Fruit fly (Drosophila melanogaster) whole organism, embryonic: Measurements from ENCODE around the gene fan.

Experiments
- ATbp ChIP-seq: fragments of 200-800 bp; sonication (Bioruptor generic); optimal IDR thresholded peaks from 2 replicates; lab custom pipeline; 2017; ENCODE audit warnings: missing biosample characterization, mild to moderate bottlenecking, missing genetic modification characterization, missing genetic modification reagents
- Antp ChIP-seq: fragments of 200-800 bp; sonication (Bioruptor generic); optimal IDR thresholded peaks from 3 replicates; lab custom pipeline; 2016; ENCODE audit warnings: missing biosample characterization, missing genetic modification characterization
- Blimp-1 ChIP-seq: fragments of 200-800 bp; sonication (Bioruptor generic); optimal IDR thresholded peaks from 3 replicates; lab custom pipeline; 2018; ENCODE audit warnings: missing biosample characterization, missing genetic modification characterization, mild to moderate bottlenecking, moderate library complexity, missing genetic modification reagents
- CG10147 ChIP-seq: fragments of 200-800 bp; sonication (Bioruptor generic); optimal IDR thresholded peaks from 2 replicates; lab custom pipeline; 2019; ENCODE audit warnings: missing biosample characterization, mild to moderate bottlenecking, missing genetic modification characterization, moderate library complexity
- CG1024 ChIP-seq: fragments of 200-800 bp; sonication (Bioruptor generic); IDR thresholded peaks from 2 replicates; pipeline ENCODE4 v1.3.6; 2022; ENCODE audit warnings: missing biosample characterization, missing genetic modification characterization
- CG11085 ChIP-seq: fragments of 200-800 bp; sonication (Bioruptor generic); IDR thresholded peaks from 2 replicates; pipeline ENCODE4 v1.3.6; 2022; ENCODE audit warnings: missing biosample characterization, missing genetic modification characterization
- CG1233 ChIP-seq: fragments of 200-800 bp; sonication (Bioruptor generic); optimal IDR thresholded peaks from 4 replicates; lab custom pipeline; 2018; ENCODE audit warnings: missing biosample characterization, mild to moderate bottlenecking, missing genetic modification characterization
- CG13287 ChIP-seq: fragments of 200-800 bp; sonication (Bioruptor generic); IDR thresholded peaks from 2 replicates; pipeline ENCODE4 v1.3.6; 2022; ENCODE audit warnings: missing biosample characterization, missing genetic modification characterization; ENCODE audit not compliant: partially characterized antibody
- CG13424 ChIP-seq: fragments of 200-800 bp; sonication (Bioruptor generic); optimal IDR thresholded peaks from 2 replicates; lab custom pipeline; 2019; ENCODE audit warnings: missing biosample characterization, mild to moderate bottlenecking, missing genetic modification characterization, moderate library complexity
- CG15514 ChIP-seq: fragments of 200-800 bp; sonication (Bioruptor generic); optimal IDR thresholded peaks from 3 replicates; lab custom pipeline; 2017; ENCODE audit warnings: missing biosample characterization, missing genetic modification characterization, mild to moderate bottlenecking, moderate library complexity, missing genetic modification reagents
- CG17612 ChIP-seq: fragments of 200-800 bp; sonication (Bioruptor generic); IDR thresholded peaks from 2 replicates; pipeline ENCODE4 v1.3.6; 2022; ENCODE audit warnings: missing biosample characterization, missing genetic modification characterization
- CG2116 ChIP-seq: fragments of 200-800 bp; sonication (Bioruptor generic); optimal IDR thresholded peaks from 3 replicates; lab custom pipeline; 2018; ENCODE audit warnings: missing biosample characterization, mild to moderate bottlenecking, missing genetic modification characterization
- CG2678 ChIP-seq: fragments of 200-800 bp; sonication (Bioruptor generic); optimal IDR thresholded peaks from 3 replicates; lab custom pipeline; 2019; ENCODE audit warnings: missing biosample characterization, mild to moderate bottlenecking, missing genetic modification characterization, moderate library complexity
- CG31388 ChIP-seq: fragments of 200-800 bp; sonication (Bioruptor generic); optimal IDR thresholded peaks from 2 replicates; lab custom pipeline; 2016; ENCODE audit warnings: missing biosample characterization, missing genetic modification characterization
- CG31441 ChIP-seq: fragments of 200-800 bp; sonication (Bioruptor generic); IDR thresholded peaks from 2 replicates; pipeline ENCODE4 v1.3.6; 2022; ENCODE audit warnings: missing biosample characterization, missing genetic modification characterization
- CG34376 ChIP-seq: fragments of 200-800 bp; sonication (Bioruptor generic); optimal IDR thresholded peaks from 2 replicates; lab custom pipeline; 2018; ENCODE audit warnings: missing biosample characterization, mild to moderate bottlenecking, missing genetic modification characterization
- CG4328 ChIP-seq: fragments of 200-800 bp; sonication (Bioruptor generic); optimal IDR thresholded peaks from 3 replicates; lab custom pipeline; 2017; ENCODE audit warnings: missing biosample characterization, missing genetic modification reagents, missing genetic modification characterization
- CG5953 ChIP-seq: fragments of 200-800 bp; sonication (Bioruptor generic); IDR thresholded peaks from 2 replicates; pipeline ENCODE4 v1.3.6; 2022; ENCODE audit warnings: missing biosample characterization, missing genetic modification characterization
- CG6254 ChIP-seq: fragments of 200-800 bp; sonication (Bioruptor generic); optimal IDR thresholded peaks from 3 replicates; lab custom pipeline; 2017; ENCODE audit warnings: mild to moderate bottlenecking, missing biosample characterization, missing genetic modification reagents, missing genetic modification characterization
- CG6854 ChIP-seq: fragments of 200-800 bp; sonication (Bioruptor generic); optimal IDR thresholded peaks from 3 replicates; lab custom pipeline; 2017; ENCODE audit warnings: missing biosample characterization, mild to moderate bottlenecking, missing genetic modification characterization
- Dbx ChIP-seq: fragments of 200-800 bp; sonication (Bioruptor generic); IDR thresholded peaks from 3 replicates; pipeline ENCODE4 v1.3.6; 2022; ENCODE audit warnings: missing biosample characterization, missing genetic modification characterization
- Dref ChIP-seq: fragments of 200-800 bp; sonication (Bioruptor generic); IDR thresholded peaks from 2 replicates; pipeline ENCODE4 v1.3.6; 2022; ENCODE audit warnings: missing biosample characterization, missing genetic modification characterization
- E2f2 ChIP-seq: fragments of 200-800 bp; sonication (Bioruptor generic); IDR thresholded peaks from 2 replicates; pipeline ENCODE4 v1.3.6; 2022; ENCODE audit warnings: missing biosample characterization, missing genetic modification characterization
- Jarid2 ChIP-seq: fragments of 200-800 bp; sonication (Bioruptor generic); optimal IDR thresholded peaks from 3 replicates; lab custom pipeline; 2017; ENCODE audit warnings: mild to moderate bottlenecking, missing biosample characterization, missing genetic modification reagents, missing genetic modification characterization
- MTF-1 ChIP-seq: fragments of 200-800 bp; sonication (Bioruptor generic); optimal IDR thresholded peaks from 2 replicates; lab custom pipeline; 2018; ENCODE audit warnings: missing biosample characterization, mild to moderate bottlenecking, missing genetic modification characterization, borderline replicate concordance
- Oaz ChIP-seq: fragments of 200-800 bp; sonication (Bioruptor generic); IDR thresholded peaks from 2 replicates; pipeline ENCODE4 v1.3.6; 2022; ENCODE audit warnings: missing biosample characterization, missing genetic modification characterization
- PHDP ChIP-seq: fragments of 200-800 bp; sonication (Bioruptor generic); optimal IDR thresholded peaks from 3 replicates; lab custom pipeline; 2018; ENCODE audit warnings: missing biosample characterization, mild to moderate bottlenecking, missing genetic modification characterization, moderate library complexity
- Usf ChIP-seq: fragments of 200-800 bp; sonication (Bioruptor generic); optimal IDR thresholded peaks from 2 replicates; lab custom pipeline; 2017; ENCODE audit warnings: missing genotype, missing biosample characterization, missing genetic modification characterization
- Xbp1 ChIP-seq: fragments of 200-800 bp; sonication (Bioruptor generic); optimal IDR thresholded peaks from 3 replicates; lab custom pipeline; 2016; ENCODE audit warnings: missing biosample characterization, mild to moderate bottlenecking, missing genetic modification characterization
- bab2 ChIP-seq: fragments of 200-800 bp; sonication (Bioruptor generic); optimal IDR thresholded peaks from 2 replicates; lab custom pipeline; 2016; ENCODE audit warnings: missing biosample characterization, missing genetic modification characterization
- bowl ChIP-seq: fragments of 200-800 bp; sonication (Bioruptor generic); IDR thresholded peaks from 2 replicates; pipeline ENCODE4 v1.3.6; 2022; ENCODE audit warnings: missing biosample characterization, missing genetic modification characterization
- chinmo ChIP-seq: fragments of 200-800 bp; sonication (Bioruptor generic); IDR thresholded peaks from 4 replicates; pipeline ENCODE4 v1.3.6; 2022; ENCODE audit warnings: missing biosample characterization, missing genetic modification characterization; ENCODE audit not compliant: partially characterized antibody
- ci ChIP-seq: fragments of 200-800 bp; sonication (Bioruptor generic); IDR thresholded peaks from 3 replicates; pipeline ENCODE4 v1.3.6; 2022; ENCODE audit warnings: missing biosample characterization, missing genetic modification characterization
- cwo ChIP-seq: fragments of 200-800 bp; sonication (Bioruptor generic); optimal IDR thresholded peaks from 3 replicates; lab custom pipeline; 2017; ENCODE audit warnings: missing biosample characterization, missing genetic modification characterization, mild to moderate bottlenecking, moderate library complexity, missing genetic modification reagents
- dpn ChIP-seq, 2 experiments: fragments of 200-800 bp; sonication (Bioruptor generic); optimal IDR thresholded peaks; 3 replicates each; lab custom pipeline; 2016; ENCODE audit warnings: missing biosample characterization in 2 of 2, missing genetic modification characterization in 2 of 2
- fd96Cb ChIP-seq: fragments of 200-800 bp; sonication (Bioruptor generic); optimal IDR thresholded peaks from 2 replicates; lab custom pipeline; 2018; ENCODE audit warnings: missing biosample characterization, mild to moderate bottlenecking, missing genetic modification characterization, moderate library complexity
- gce ChIP-seq: fragments of 200-800 bp; sonication (Bioruptor generic); IDR thresholded peaks from 3 replicates; pipeline ENCODE4 v1.3.6; 2022; ENCODE audit warnings: missing biosample characterization, missing genetic modification characterization
- gcm ChIP-seq: fragments of 200-800 bp; sonication (Bioruptor generic); optimal IDR thresholded peaks from 2 replicates; lab custom pipeline; 2019; ENCODE audit warnings: missing biosample characterization, mild to moderate bottlenecking, missing genetic modification characterization, moderate library complexity
- gem ChIP-seq: fragments of 200-800 bp; sonication (Bioruptor generic); optimal IDR thresholded peaks from 2 replicates; lab custom pipeline; 2019; ENCODE audit warnings: missing biosample characterization, mild to moderate bottlenecking, missing genetic modification characterization, moderate library complexity
- gro ChIP-seq: fragments of 200-800 bp; sonication (Bioruptor generic); optimal IDR thresholded peaks from 2 replicates; lab custom pipeline; 2016; ENCODE audit warnings: missing biosample characterization, missing genetic modification characterization
- ind ChIP-seq: fragments of 200-800 bp; sonication (Bioruptor generic); optimal IDR thresholded peaks from 3 replicates; lab custom pipeline; 2016; ENCODE audit warnings: missing biosample characterization, missing genetic modification characterization
- kay ChIP-seq: fragments of 200-800 bp; sonication (Bioruptor generic); optimal IDR thresholded peaks from 2 replicates; lab custom pipeline; 2016; ENCODE audit warnings: missing biosample characterization, missing genetic modification characterization
- lola ChIP-seq, 3 experiments: fragments of >200 bp in 2 of 3; fragments of 200-800 bp in 1 of 3; sonication (Bioruptor generic) in 1 of 3; optimal IDR thresholded peaks; 2 replicates each; lab custom pipeline; 2017 to 2019; ENCODE audit warnings: missing biosample characterization in 3 of 3, missing genetic modification characterization in 3 of 3, mild to moderate bottlenecking in 1 of 3, moderate library complexity in 1 of 3
- pb ChIP-seq: fragments of 200-800 bp; sonication (Bioruptor generic); optimal IDR thresholded peaks from 3 replicates; lab custom pipeline; 2016; ENCODE audit warnings: missing biosample characterization, missing genetic modification characterization
- phol ChIP-seq: fragments of 200-800 bp; sonication (Bioruptor generic); optimal IDR thresholded peaks from 3 replicates; lab custom pipeline; 2018; ENCODE audit warnings: missing biosample characterization, mild to moderate bottlenecking, missing genetic modification characterization, moderate library complexity
- sens ChIP-seq: fragments of 200-800 bp; sonication (Bioruptor generic); peaks from one replicate; lab custom pipeline; 2016; ENCODE audit warnings: missing biosample characterization, missing genetic modification characterization
- sisA ChIP-seq: fragments of 200-800 bp; sonication (Bioruptor generic); IDR thresholded peaks from 2 replicates; pipeline ENCODE4 v1.3.6; 2022; ENCODE audit warnings: missing biosample characterization, missing genetic modification characterization
- stc ChIP-seq: fragments of 200-800 bp; sonication (Bioruptor generic); IDR thresholded peaks from 2 replicates; pipeline ENCODE4 v1.3.6; 2022; ENCODE audit warnings: missing biosample characterization, missing genetic modification characterization
- trh ChIP-seq: fragments of 200-800 bp; sonication (Bioruptor generic); optimal IDR thresholded peaks from 2 replicates; lab custom pipeline; 2016; ENCODE audit warnings: missing biosample characterization, missing genetic modification characterization
- unpg ChIP-seq: fragments of 200-800 bp; sonication (Bioruptor generic); optimal IDR thresholded peaks from 3 replicates; lab custom pipeline; 2018; ENCODE audit warnings: missing biosample characterization, mild to moderate bottlenecking, missing genetic modification characterization, moderate library complexity

The fan gene

DNA sequence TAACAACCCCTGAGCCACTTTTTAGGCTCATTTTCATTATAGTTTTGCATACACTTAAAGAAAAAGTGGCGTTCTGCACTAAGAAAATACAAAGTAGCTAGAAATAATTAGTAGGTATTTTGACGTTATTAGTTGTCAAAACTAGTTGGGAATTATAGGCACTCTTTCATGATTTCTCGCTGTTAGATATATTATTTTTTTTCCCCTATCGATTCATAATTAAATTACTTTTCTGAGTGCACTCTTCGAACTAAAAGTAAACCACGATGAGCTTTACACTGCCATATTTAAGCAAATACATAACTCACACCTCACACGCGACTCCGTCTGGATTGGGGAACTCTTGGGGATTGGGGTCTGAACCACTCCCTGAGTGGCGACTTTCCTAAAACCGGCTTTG lies 36.2 kb upstream of the fan start (continued):
- peak; percentile 65 for TF ChIP-seq kay
- peak; percentile 18 for TF ChIP-seq Xbp1 (GFP tag; lab: Kevin White, UChicago)
- no peak for TF ChIP-seq CG13287 (GFP tag; lab: Robert Waterston, UW)
- peak; percentile 59 for TF ChIP-seq Antp (GFP tag; lab: Kevin White, UChicago)
- peak; percentile 78 for TF ChIP-seq phol (tag; lab: Kevin White, UChicago)
- peak; percentile 74 for TF ChIP-seq bab2 (GFP tag; lab: Kevin White, UChicago)
- peak; percentile 12 for TF ChIP-seq CG6854 (GFP tag; lab: Kevin White, UChicago)
- TF ChIP-seq dpn (GFP tag; optimal IDR thresholded peaks at IDR 0.05; lab: Kevin White, UChicago): peak in 1 of 2 experiments; percentile 14
- TF ChIP-seq CG2116 (GFP tag; lab: Kevin White, UChicago): no peak
- peak; percentile 70; the same call in 2 of the 3 replicates for TF ChIP-seq Dbx
- 0 out of 2 replicates have a peak, but pooled peaks have one; percentile 43 for TF ChIP-seq CG1024 (GFP tag; lab: Robert Waterston, UW)
- peak; percentile 15 for TF ChIP-seq CG4328 (GFP tag; lab: Kevin White, UChicago)
- peak; percentile 75 for TF ChIP-seq stc
- TF ChIP-seq pb: no peak
- TF ChIP-seq E2f2 (GFP tag; lab: Robert Waterston, UW): peak; percentile 28; the same call in 1 of the 2 replicates
- TF ChIP-seq ATbp: peak; percentile 25
- TF ChIP-seq Usf (GFP tag; lab: Kevin White, UChicago): peak; percentile 31
- peak; percentile 69 for TF ChIP-seq fd96Cb (tag; lab: Kevin White, UChicago)
- TF ChIP-seq ci: peak; percentile 76
- TF ChIP-seq trh (GFP tag; lab: Kevin White, UChicago): no peak
- TF ChIP-seq bowl (GFP tag; lab: Robert Waterston, UW): no peak
- peak; percentile 85 for TF ChIP-seq ind
- peak; percentile 37 for TF ChIP-seq unpg
- TF ChIP-seq chinmo (GFP tag; lab: Robert Waterston, UW): no peak
- TF ChIP-seq CG11085 (GFP tag; lab: Robert Waterston, UW): peak; percentile 47; the same call in 1 of the 2 replicates
- TF ChIP-seq gce: 0 out of 3 replicates have a peak, but pooled peaks have one; percentile 49
- peak; percentile 30 for TF ChIP-seq PHDP (tag; lab: Kevin White, UChicago)
- TF ChIP-seq Jarid2 (GFP tag; lab: Kevin White, UChicago): peak; percentile 27
- peak; percentile 39 for TF ChIP-seq CG15514 (GFP tag; lab: Kevin White, UChicago)
- TF ChIP-seq CG10147 (GFP tag; lab: Kevin White, UChicago): peak; percentile 84
- peak; percentile 34 for TF ChIP-seq CG31388 (GFP tag; lab: Kevin White, UChicago)
- TF ChIP-seq gcm (GFP tag; lab: Kevin White, UChicago): peak; percentile 3
- TF ChIP-seq Blimp-1 (GFP tag; lab: Kevin White, UChicago): peak; percentile 82
- peak; percentile 32; the same call in 1 of the 2 replicates for TF ChIP-seq CG5953 (GFP tag; lab: Robert Waterston, UW)
- TF ChIP-seq Dref (GFP tag; lab: Robert Waterston, UW): no peak
- peak; percentile 74 for TF ChIP-seq sisA (GFP tag; lab: Robert Waterston, UW)
- peak; percentile 65 for TF ChIP-seq cwo (GFP tag; lab: Kevin White, UChicago)
- peak; percentile 25 for TF ChIP-seq CG34376 (GFP tag; lab: Kevin White, UChicago)
- 0 out of 2 replicates have a peak, but pooled peaks have one; percentile 32 for TF ChIP-seq Oaz
- TF ChIP-seq CG17612 (GFP tag; lab: Robert Waterston, UW): no peak
- peak; percentile 88 for TF ChIP-seq CG2678 (tag; lab: Kevin White, UChicago)
- TF ChIP-seq sens (GFP tag; lab: Kevin White, UChicago): peak; percentile 77
- TF ChIP-seq MTF-1 (GFP tag; lab: Kevin White, UChicago): peak; percentile 59
- peak; percentile 37 for TF ChIP-seq gro (GFP tag; lab: Kevin White, UChicago)
- TF ChIP-seq CG6254 (GFP tag; lab: Kevin White, UChicago): peak; percentile 67
- no peak for TF ChIP-seq lola (GFP tag; optimal IDR thresholded peaks at IDR 0.05; lab: Kevin White, UChicago)
- TF ChIP-seq CG31441 (GFP tag; lab: Robert Waterston, UW): peak; percentile 76
- TF ChIP-seq gem (tag; lab: Kevin White, UChicago): peak; percentile 57
- peak; percentile 54 for TF ChIP-seq CG1233 (GFP tag; lab: Kevin White, UChicago)
- peak; percentile 28 for TF ChIP-seq CG13424
